Fruit fly (Drosophila melanogaster) whole organism, embryonic: Measurements from ENCODE around the gene DNaseII.
A peak's percentile ranks its signal among the peaks of the same experiment; 100 is the strongest.

ENCODE experiments used
- CG10274 ChIP-seq: fragments of 200-800 bp; sonication (Bioruptor generic); optimal IDR thresholded peaks from 3 replicates; lab custom pipeline; 2017; ENCODE audit warnings: missing biosample characterization, mild to moderate bottlenecking, missing genetic modification characterization
- CG10462 ChIP-seq: fragments of 200-800 bp; sonication (Bioruptor generic); optimal IDR thresholded peaks from 2 replicates; lab custom pipeline; 2016; ENCODE audit warnings: missing biosample characterization, missing genetic modification characterization
- CG12942 ChIP-seq: fragments of 200-800 bp; sonication (Bioruptor generic); optimal IDR thresholded peaks from 3 replicates; lab custom pipeline; 2016; ENCODE audit warnings: missing biosample characterization, missing genetic modification characterization
- CG15269 ChIP-seq: fragments of 200-800 bp; sonication (Bioruptor generic); optimal IDR thresholded peaks from 2 replicates; lab custom pipeline; 2018; ENCODE audit warnings: missing biosample characterization, mild to moderate bottlenecking, missing genetic modification characterization, moderate library complexity
- CG1647 ChIP-seq: fragments of 200-800 bp; sonication (Bioruptor generic); optimal IDR thresholded peaks from 3 replicates; lab custom pipeline; 2016; ENCODE audit warnings: missing biosample characterization, missing genetic modification characterization
- CG2120 ChIP-seq: fragments of 200-800 bp; sonication (Bioruptor generic); optimal IDR thresholded peaks from 3 replicates; lab custom pipeline; 2016; ENCODE audit warnings: missing biosample characterization, missing genetic modification characterization
- CG2202 ChIP-seq: fragments of 200-800 bp; sonication (Bioruptor generic); optimal IDR thresholded peaks from 2 replicates; lab custom pipeline; 2018; ENCODE audit warnings: missing biosample characterization, mild to moderate bottlenecking, missing genetic modification characterization
- CG30020 ChIP-seq: fragments of 200-800 bp; optimal IDR thresholded peaks from 2 replicates; lab custom pipeline; 2019; ENCODE audit warnings: missing biosample characterization, mild to moderate bottlenecking, missing genetic modification characterization, moderate library complexity
- CG30403 ChIP-seq: fragments of 200-800 bp; sonication (Bioruptor generic); optimal IDR thresholded peaks from 3 replicates; lab custom pipeline; 2016; ENCODE audit warnings: missing biosample characterization, missing genetic modification characterization
- CG3726 ChIP-seq: fragments of 200-800 bp; sonication (Bioruptor generic); IDR thresholded peaks from 3 replicates; pipeline ENCODE4, ENCODE4 v1.3.6; 2022; ENCODE audit warnings: missing biosample characterization, missing genetic modification characterization
- CG5245 ChIP-seq: fragments of 200-800 bp; sonication (Bioruptor generic); optimal IDR thresholded peaks from 3 replicates; lab custom pipeline; 2016; ENCODE audit warnings: missing biosample characterization, missing genetic modification characterization
- CG6254 ChIP-seq: fragments of 200-800 bp; sonication (Bioruptor generic); optimal IDR thresholded peaks from 3 replicates; lab custom pipeline; 2017; ENCODE audit warnings: mild to moderate bottlenecking, missing biosample characterization, missing genetic modification reagents, missing genetic modification characterization
- CG6765 ChIP-seq: fragments of 200-800 bp; sonication (Bioruptor generic); optimal IDR thresholded peaks from 3 replicates; lab custom pipeline; 2017; ENCODE audit warnings: missing biosample characterization, mild to moderate bottlenecking, missing genetic modification characterization
- CG8924 ChIP-seq: fragments of 200-800 bp; optimal IDR thresholded peaks from 3 replicates; lab custom pipeline; 2019; ENCODE audit warnings: missing biosample characterization, mild to moderate bottlenecking, missing genetic modification characterization, moderate library complexity
- CG9932 ChIP-seq: fragments of 200-800 bp; sonication (Bioruptor generic); IDR thresholded peaks from 2 replicates; pipeline ENCODE4 v1.3.6; 2022; ENCODE audit warnings: missing biosample characterization, missing genetic modification characterization
- CTCF ChIP-seq: fragments of 200-800 bp; sonication (Bioruptor generic); optimal IDR thresholded peaks from 2 replicates; lab custom pipeline; 2017; ENCODE audit warnings: missing biosample characterization, mild to moderate bottlenecking, missing genetic modification characterization, moderate library complexity
- D ChIP-seq, 2 experiments: fragments of 200-800 bp in 1 of 2; fragments of >200 bp in 1 of 2; sonication (Bioruptor generic) in 1 of 2; optimal IDR thresholded peaks; 2 replicates in 1 of 2; 3 replicates in 1 of 2; lab custom pipeline; 2017; ENCODE audit warnings: mild to moderate bottlenecking in 1 of 2, missing biosample characterization in 1 of 2, missing genetic modification characterization in 1 of 2, missing genetic modification reagents in 1 of 2
- Drgx ChIP-seq: fragments of 200-800 bp; sonication (Bioruptor generic); IDR thresholded peaks from 2 replicates; pipeline ENCODE4 v1.3.6; 2022; ENCODE audit warnings: missing biosample characterization, missing genetic modification characterization
- Ets65A ChIP-seq: fragments of 200-800 bp; sonication (Bioruptor generic); peaks from one replicate; lab custom pipeline; 2016; ENCODE audit warnings: missing biosample characterization, missing genetic modification characterization
- Hr39 ChIP-seq: fragments of >200 bp; optimal IDR thresholded peaks from 2 replicates; lab custom pipeline; 2017
- Nf-YC ChIP-seq: fragments of 200-800 bp; optimal IDR thresholded peaks from 3 replicates; lab custom pipeline; 2019; ENCODE audit warnings: missing biosample characterization, mild to moderate bottlenecking, missing genetic modification characterization, moderate library complexity
- Sry-β ChIP-seq: fragments of 200-800 bp; sonication (Bioruptor generic); optimal IDR thresholded peaks from 2 replicates; lab custom pipeline; 2018; ENCODE audit warnings: missing biosample characterization, mild to moderate bottlenecking, missing genetic modification characterization, moderate library complexity
- Sry-δ ChIP-seq: fragments of 200-800 bp; sonication (Bioruptor generic); optimal IDR thresholded peaks from 2 replicates; lab custom pipeline; 2016; ENCODE audit warnings: missing biosample characterization, missing genetic modification characterization
- Stat92E ChIP-seq, 3 experiments: fragments of >200 bp in 2 of 3; fragments of 200-800 bp in 1 of 3; sonication (Bioruptor generic) in 1 of 3; optimal IDR thresholded peaks; 2 replicates each; lab custom pipeline; 2017 to 2019; ENCODE audit warnings: missing biosample characterization in 3 of 3, missing genetic modification characterization in 3 of 3, mild to moderate bottlenecking in 1 of 3, moderate library complexity in 1 of 3
- crol ChIP-seq: fragments of 200-800 bp; sonication (Bioruptor generic); IDR thresholded peaks from 2 replicates; pipeline ENCODE4 v1.3.6; 2022; ENCODE audit warnings: missing biosample characterization, missing genetic modification characterization
- dmrt99B ChIP-seq: fragments of 200-800 bp; sonication (Bioruptor generic); optimal IDR thresholded peaks from 2 replicates; lab custom pipeline; 2018; ENCODE audit warnings: missing biosample characterization, mild to moderate bottlenecking, missing genetic modification characterization, moderate library complexity
- fd3F ChIP-seq: fragments of 200-800 bp; sonication (Bioruptor generic); optimal IDR thresholded peaks from 2 replicates; lab custom pipeline; 2018; ENCODE audit warnings: missing biosample characterization, mild to moderate bottlenecking, missing genetic modification characterization, moderate library complexity
- grau ChIP-seq: fragments of 200-800 bp; optimal IDR thresholded peaks from 3 replicates; lab custom pipeline; 2019; ENCODE audit warnings: missing biosample characterization, mild to moderate bottlenecking, missing genetic modification characterization, moderate library complexity
- grn ChIP-seq: fragments of 200-800 bp; sonication (Bioruptor generic); optimal IDR thresholded peaks from 3 replicates; lab custom pipeline; 2017; ENCODE audit warnings: missing biosample characterization, missing genetic modification characterization
- jing ChIP-seq: fragments of 200-800 bp; sonication (Bioruptor generic); optimal IDR thresholded peaks from 2 replicates; lab custom pipeline; 2018; ENCODE audit warnings: missing biosample characterization, mild to moderate bottlenecking, missing genetic modification characterization
- kah ChIP-seq: fragments of 200-800 bp; sonication (Bioruptor generic); optimal IDR thresholded peaks from 2 replicates; lab custom pipeline; 2018; ENCODE audit warnings: missing biosample characterization, mild to moderate bottlenecking, missing genetic modification characterization
- klu ChIP-seq: fragments of 200-800 bp; sonication (Bioruptor generic); IDR thresholded peaks from 2 replicates; pipeline ENCODE4 v1.3.6; 2022; ENCODE audit warnings: missing biosample characterization, missing genetic modification characterization
- knrl ChIP-seq: fragments of 200-800 bp; sonication (Bioruptor generic); IDR thresholded peaks from 3 replicates; pipeline ENCODE4 v1.3.6; 2022; ENCODE audit warnings: missing biosample characterization, missing genetic modification characterization; ENCODE audit not compliant: partially characterized antibody
- pros ChIP-seq: fragments of 200-800 bp; sonication (Bioruptor generic); optimal IDR thresholded peaks from 3 replicates; lab custom pipeline; 2019; ENCODE audit warnings: missing biosample characterization, mild to moderate bottlenecking, missing genetic modification characterization, moderate library complexity
- sens ChIP-seq: fragments of 200-800 bp; sonication (Bioruptor generic); peaks from one replicate; lab custom pipeline; 2016; ENCODE audit warnings: missing biosample characterization, missing genetic modification characterization
- sqz ChIP-seq: fragments of 200-800 bp; sonication (Bioruptor generic); optimal IDR thresholded peaks from 3 replicates; lab custom pipeline; 2018; ENCODE audit warnings: missing biosample characterization, mild to moderate bottlenecking, missing genetic modification characterization

Gene DNaseII

DNA sequence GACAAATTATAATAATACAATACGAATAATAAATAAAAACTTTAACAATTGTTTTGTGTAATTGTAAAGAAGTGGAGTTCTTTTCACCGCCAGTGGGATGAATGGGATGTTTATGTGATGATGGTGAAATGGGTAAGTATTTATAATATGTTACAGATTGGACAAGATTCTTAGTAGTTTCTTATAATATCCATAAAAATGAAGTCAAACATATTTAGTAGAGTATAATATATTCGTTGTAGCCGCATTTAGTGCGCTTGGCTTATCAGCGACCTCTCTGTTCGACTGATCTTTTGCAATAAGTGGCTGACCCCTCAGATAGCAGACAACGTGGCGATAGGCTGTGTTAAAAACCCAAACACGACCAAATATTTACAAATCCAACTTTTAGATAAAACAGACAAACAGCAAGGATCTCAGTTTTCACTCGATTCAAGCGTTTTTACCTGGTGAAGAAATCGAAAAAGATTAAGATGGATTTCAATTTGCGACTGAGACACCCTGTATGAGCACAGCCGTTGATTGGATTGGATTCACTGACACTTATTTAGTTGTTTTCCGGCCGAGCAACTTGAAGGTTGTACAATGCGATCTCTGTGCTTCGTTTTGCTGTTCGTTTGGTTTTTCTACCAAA is at the start of gene DNaseII (continued):
- TF ChIP-seq CG6254 (GFP tag; lab: Kevin White, UChicago), result peak; percentile 67
- peak; percentile 34 for TF ChIP-seq dmrt99B
- TF ChIP-seq fd3F (GFP tag; lab: Kevin White, UChicago), result peak; percentile 28
- TF ChIP-seq grau (tag; lab: Kevin White, UChicago), result no peak
- no peak for TF ChIP-seq CG30020 (tag; lab: Kevin White, UChicago)
- TF ChIP-seq grn, result no peak
- TF ChIP-seq Ets65A, result peak; percentile 20
- TF ChIP-seq kah (GFP tag; lab: Kevin White, UChicago), result no peak
- peak; percentile 2 for TF ChIP-seq sqz (GFP tag; lab: Kevin White, UChicago)
- TF ChIP-seq CG8924 (tag; lab: Kevin White, UChicago), result peak; percentile 38
- no peak for TF ChIP-seq jing (GFP tag; lab: Kevin White, UChicago)
- TF ChIP-seq Stat92E (GFP tag; optimal IDR thresholded peaks at IDR 0.05; lab: Kevin White, UChicago), result no peak
- TF ChIP-seq CG30403, result peak; percentile 38
- peak; percentile 17 for TF ChIP-seq pros (GFP tag; lab: Kevin White, UChicago)
- peak; percentile 12 for TF ChIP-seq CG1647 (GFP tag; lab: Kevin White, UChicago)
- peak; percentile 10 for TF ChIP-seq CG6765
- TF ChIP-seq knrl, result no peak
- peak; percentile 84 for TF ChIP-seq CG10274
- no peak for TF ChIP-seq sens (GFP tag; lab: Kevin White, UChicago)
- TF ChIP-seq D (optimal IDR thresholded peaks at IDR 0.05; lab: Kevin White, UChicago), result no peak
- no peak for TF ChIP-seq D (GFP tag; optimal IDR thresholded peaks at IDR 0.05; lab: Kevin White, UChicago)
- peak; percentile 48 for TF ChIP-seq Nf-YC
- TF ChIP-seq CG15269 (tag; lab: Kevin White, UChicago), result peak; percentile 58
- TF ChIP-seq CG2120 (GFP tag; lab: Kevin White, UChicago), result peak; percentile 52
- TF ChIP-seq, all 482 proteins: peak for 111

DNA sequence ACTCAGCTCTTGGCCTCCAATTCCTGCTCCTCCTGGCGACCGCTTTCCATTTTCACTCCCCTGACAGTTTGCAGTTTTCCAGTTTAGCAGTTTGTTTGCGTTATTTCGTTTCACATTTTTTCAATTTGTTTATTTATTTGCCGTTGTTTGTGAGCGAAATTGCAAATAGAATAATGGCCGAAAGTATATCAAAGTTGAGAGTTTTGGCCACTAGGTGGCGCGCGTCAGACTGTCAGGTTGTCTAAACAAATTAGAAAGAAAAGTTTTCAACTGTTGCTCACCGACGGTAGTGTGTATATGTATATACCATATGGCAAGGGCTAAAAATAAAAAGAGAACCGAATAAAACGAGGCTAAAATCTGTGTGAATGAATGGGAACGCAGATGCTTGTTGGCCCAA is 48.3 kb upstream of the DNaseII start:
- TF ChIP-seq Nf-YC (peak; percentile 7), CG10462 (GFP tag; lab: Kevin White, UChicago) (no peak), CTCF (peak; percentile 82)
- TF ChIP-seq, all 482 proteins: peak for 2

DNA sequence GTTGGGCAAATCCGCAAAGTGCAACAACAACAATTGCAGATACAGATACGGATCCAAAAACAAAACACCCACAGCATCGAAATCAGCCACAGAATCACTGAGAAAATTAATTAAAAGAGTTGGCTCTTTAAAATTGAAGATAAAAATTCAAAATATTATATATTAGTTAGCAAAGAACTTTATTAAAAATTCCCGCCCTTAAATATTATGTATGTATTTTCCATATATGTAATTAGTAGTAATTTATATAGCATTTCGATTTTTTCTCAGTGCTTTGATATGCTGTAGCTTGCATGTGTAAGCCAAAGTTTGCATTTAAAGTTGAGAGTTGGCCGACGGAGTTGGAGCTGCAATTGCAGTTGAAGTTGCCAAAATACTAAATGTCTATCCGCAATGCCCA is 14.5 kb upstream of the DNaseII start:
- TF ChIP-seq Sry-δ, result no peak
- no peak for TF ChIP-seq klu (GFP tag; lab: Robert Waterston, UW)
- no peak for TF ChIP-seq CG12942 (GFP tag; lab: Kevin White, UChicago)
- TF ChIP-seq CG15269 (tag; lab: Kevin White, UChicago), result no peak
- TF ChIP-seq CG9932 (GFP tag; lab: Robert Waterston, UW), result no peak
- no peak for TF ChIP-seq Sry-β (GFP tag; lab: Kevin White, UChicago)
- TF ChIP-seq CG2202 (tag; lab: Kevin White, UChicago), result no peak
- TF ChIP-seq Drgx (GFP tag; lab: Robert Waterston, UW), result peak; percentile 54

DNA sequence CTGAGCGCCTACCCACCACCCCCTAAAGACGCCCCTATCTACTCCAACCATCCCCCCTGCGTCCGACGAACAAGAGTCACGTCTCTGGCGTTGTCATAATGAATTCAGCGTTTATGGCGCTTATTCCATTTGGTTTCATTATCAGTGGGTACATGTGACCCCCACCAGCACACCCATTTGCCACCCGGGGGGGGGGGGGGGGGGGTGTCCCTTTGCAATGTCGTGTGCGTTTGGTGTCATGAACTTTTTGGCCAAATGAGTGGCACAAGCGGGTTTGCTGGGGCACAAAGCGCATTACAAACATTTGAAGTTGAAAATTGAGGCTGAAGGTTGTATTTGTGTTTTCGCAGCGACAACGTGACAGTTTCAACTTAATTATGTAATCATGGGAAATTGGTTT is 12.7 kb upstream of the DNaseII start:
- TF ChIP-seq CG5245 (GFP tag; lab: Kevin White, UChicago) (no peak), CG3726 (GFP tag; lab: Robert Waterston, UW) (0 out of 3 replicates have a peak, but pooled peaks have one; percentile 40), Hr39 (peak; percentile 93), crol (GFP tag; lab: Robert Waterston, UW) (0 out of 2 replicates have a peak, but pooled peaks have one; percentile 14)
